Worm (Caenorhabditis elegans) whole organism, early embryonic: ENCODE results near the gene col-140.

Experiments
- ama-1 ChIP-seq: fragments of 150-350 bp; optimal IDR thresholded peaks from 2 replicates; lab custom pipeline; 2014
- ceh-36 ChIP-seq: sonication (generic microtip); optimal IDR thresholded peaks from 2 replicates; lab custom pipeline; 2016; ENCODE audit warnings: missing genetic modification characterization, inconsistent platforms, missing compliant biosample characterization
- flt-1 ChIP-seq: fragments of 200-800 bp; sonication (Bioruptor generic); IDR thresholded peaks from 2 replicates; pipeline ENCODE4 v1.3.6; 2022; ENCODE audit warnings: missing genetic modification characterization, missing compliant biosample characterization
- sea-1 ChIP-seq: fragments of 200-800 bp; sonication (Bioruptor generic); conservative IDR thresholded peaks from 2 replicates; pipeline ENCODE4 v1.3.6; 2022; ENCODE audit warnings: missing genetic modification characterization, missing compliant biosample characterization
- tbx-37 ChIP-seq: fragments of 200-800 bp; sonication (Bioruptor generic); conservative IDR thresholded peaks from 2 replicates; pipeline ENCODE4 v1.3.6; 2022; ENCODE audit warnings: missing genetic modification reagents, missing genetic modification characterization, missing compliant biosample characterization
- tra-4 ChIP-seq: sonication (generic microtip); optimal IDR thresholded peaks from 2 replicates; lab custom pipeline; 2017; ENCODE audit warnings: missing genetic modification characterization, missing compliant biosample characterization

ce11 chrV:5862479-5863188 lies 26.0 kb upstream of the col-140 start, which contains the start of gene F26F12.8:
- TF ChIP-seq ama-1 (lab: Kevin White, UChicago) = no peak
- TF ChIP-seq tra-4 (tag; lab: Kevin White, UChicago) = no peak
- no peak for TF ChIP-seq ceh-36 (tag; lab: Kevin White, UChicago)
- TF ChIP-seq sea-1 (GFP tag; lab: Robert Waterston, UW) = no peak
- TF ChIP-seq tbx-37 (GFP tag; lab: Robert Waterston, UW) = no peak
- TF ChIP-seq flt-1 = no peak
